Worm (Caenorhabditis elegans) whole organism, late embryonic: ENCODE measurements around the gene F15B10.3.
A peak's percentile ranks its signal among the peaks of the same experiment; 100 is the strongest.

Source experiments
- K09A11.1 ChIP-seq: sonication (generic microtip); optimal IDR thresholded peaks from 2 replicates; lab custom pipeline; 2017; ENCODE audit warnings: antibody characterized with exemption, mild to moderate bottlenecking, missing genetic modification characterization, missing compliant biosample characterization; ENCODE audit not compliant: insufficient read depth
- ceh-19 ChIP-seq: fragments of 200-800 bp; sonication (Bioruptor generic); optimal IDR thresholded peaks from 2 replicates; lab custom pipeline; 2018; ENCODE audit warnings: mild to moderate bottlenecking, missing genetic modification characterization, missing compliant biosample characterization
- ceh-2 ChIP-seq: sonication (generic microtip); optimal IDR thresholded peaks from 2 replicates; lab custom pipeline; 2016; ENCODE audit warnings: missing genotype, missing genetic modification characterization, missing compliant biosample characterization
- ceh-31 ChIP-seq: sonication (generic microtip); optimal IDR thresholded peaks from 2 replicates; lab custom pipeline; 2016; ENCODE audit warnings: missing genetic modification characterization, missing compliant biosample characterization
- dmd-4 ChIP-seq: sonication (generic microtip); optimal IDR thresholded peaks from 2 replicates; lab custom pipeline; 2016; ENCODE audit warnings: borderline replicate concordance, missing genetic modification characterization, missing compliant biosample characterization
- dve-1 ChIP-seq: sonication (generic microtip); optimal IDR thresholded peaks from 2 replicates; lab custom pipeline; 2017; ENCODE audit warnings: antibody characterized with exemption, mild to moderate bottlenecking, missing genetic modification characterization, missing compliant biosample characterization
- fkh-10 ChIP-seq: fragments of 150-350 bp; optimal IDR thresholded peaks from 2 replicates; lab custom pipeline; 2014; ENCODE audit warnings: missing biosample characterization, missing genetic modification reagents, missing genetic modification characterization
- hlh-15 ChIP-seq: sonication (generic microtip); optimal IDR thresholded peaks from 2 replicates; lab custom pipeline; 2016; ENCODE audit warnings: missing genetic modification characterization, missing compliant biosample characterization
- hlh-30 ChIP-seq: sonication (generic microtip); optimal IDR thresholded peaks from 2 replicates; lab custom pipeline; 2017; ENCODE audit warnings: antibody characterized with exemption, missing genetic modification characterization, missing compliant biosample characterization; ENCODE audit not compliant: insufficient read depth
- pqm-1 ChIP-seq: sonication (generic microtip); optimal IDR thresholded peaks from 2 replicates; lab custom pipeline; 2016; ENCODE audit warnings: missing genetic modification characterization, missing compliant biosample characterization
- rnt-1 ChIP-seq: sonication (generic microtip); optimal IDR thresholded peaks from 2 replicates; lab custom pipeline; 2016; ENCODE audit warnings: missing genetic modification characterization, missing compliant biosample characterization
- tbx-2 ChIP-seq: sonication (generic microtip); optimal IDR thresholded peaks from 2 replicates; lab custom pipeline; 2016; ENCODE audit warnings: missing genetic modification characterization, missing compliant biosample characterization

DNA sequence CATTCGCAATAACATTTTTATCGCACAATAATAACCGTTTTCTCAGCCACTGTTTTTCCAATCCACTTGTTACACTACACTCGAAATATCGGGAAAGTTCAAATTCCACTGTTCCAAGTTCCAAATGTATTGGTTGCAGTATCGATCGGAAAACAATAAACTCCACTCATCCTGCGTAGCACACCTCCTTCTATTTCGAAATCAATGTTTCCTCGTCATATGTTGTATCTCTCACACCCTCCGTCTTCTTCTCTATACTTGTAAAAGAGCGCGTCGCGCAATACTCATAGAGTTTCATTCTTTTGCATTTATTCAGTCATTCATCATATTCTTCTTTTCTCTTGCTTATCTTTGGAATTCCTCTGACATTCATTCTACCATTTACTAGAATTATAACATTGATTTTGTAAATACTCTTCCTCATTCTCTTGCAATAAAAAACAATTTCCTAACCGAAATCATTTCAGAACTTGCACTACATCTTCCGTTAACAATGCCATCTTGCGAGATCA, 1.2 kb upstream of the F15B10.3 start, which contains the start of gene sup-36:
- TF ChIP-seq ceh-2 = no peak
- no peak for TF ChIP-seq tbx-2 (tag; lab: Kevin White, UChicago)
- TF ChIP-seq dmd-4 (tag; lab: Kevin White, UChicago) = no peak
- TF ChIP-seq ceh-31 = no peak
- TF ChIP-seq rnt-1 (tag; lab: Kevin White, UChicago) = no peak
- no peak for TF ChIP-seq pqm-1 (tag; lab: Kevin White, UChicago)
- TF ChIP-seq dve-1 (tag; lab: Kevin White, UChicago) = no peak
- TF ChIP-seq hlh-15 (tag; lab: Kevin White, UChicago) = no peak
- no peak for TF ChIP-seq K09A11.1 (tag; lab: Kevin White, UChicago)
- TF ChIP-seq hlh-30 (tag; lab: Kevin White, UChicago) = peak; percentile 5
- no peak for TF ChIP-seq fkh-10
- TF ChIP-seq ceh-19 (GFP tag; lab: Kevin White, UChicago) = no peak
